Fruit fly (Drosophila melanogaster): Measurements from ENCODE around the gene Jon25Biii.

Gene Jon25Biii

DNA sequence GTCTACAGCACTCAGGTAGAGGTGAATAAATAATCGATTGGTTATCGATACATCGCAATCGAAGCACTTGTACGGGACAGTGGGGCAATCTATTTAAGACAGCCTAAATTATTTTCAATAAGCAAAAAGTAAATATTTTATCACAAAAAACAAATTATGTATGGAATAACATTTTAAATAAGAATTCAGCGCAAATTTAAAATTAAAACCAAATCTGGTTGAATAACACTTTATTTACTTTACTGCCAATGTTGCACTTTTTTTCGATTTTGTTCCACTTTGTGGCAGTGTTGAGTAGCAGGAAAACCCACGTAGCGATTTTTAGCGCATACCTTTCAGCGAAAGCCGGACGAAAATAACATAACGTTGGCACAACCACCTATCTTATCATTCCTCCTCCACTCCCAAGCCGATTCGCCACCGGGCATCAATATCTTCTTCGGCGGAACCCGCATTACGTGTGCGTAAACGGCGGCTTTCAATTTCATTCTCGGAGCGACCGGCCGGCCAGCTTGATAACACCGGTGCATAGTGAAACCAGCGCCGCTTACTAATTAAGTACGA is 26.5 kb upstream of the Jon25Biii start, which contains the start of the genes Gmd and CG3792:
Gene Gmd (minus strand): TSS at position 36 of the 564 bp plus-strand sequence.
Gene CG3792 (plus strand): TSS at position 325 of the 564 bp plus-strand sequence.
- TF ChIP-seq usp (GFP tag; optimal IDR thresholded peaks at IDR 0.05) (no peak), CG8478 (optimal IDR thresholded peaks at IDR 0.05) (no peak), pan (optimal IDR thresholded peaks at IDR 0.05) (no peak), Dll (optimal IDR thresholded peaks at IDR 0.05) (no peak), EcR (GFP tag; optimal IDR thresholded peaks at IDR 0.05) (no peak), psq (optimal IDR thresholded peaks at IDR 0.05) (no peak)

DNA sequence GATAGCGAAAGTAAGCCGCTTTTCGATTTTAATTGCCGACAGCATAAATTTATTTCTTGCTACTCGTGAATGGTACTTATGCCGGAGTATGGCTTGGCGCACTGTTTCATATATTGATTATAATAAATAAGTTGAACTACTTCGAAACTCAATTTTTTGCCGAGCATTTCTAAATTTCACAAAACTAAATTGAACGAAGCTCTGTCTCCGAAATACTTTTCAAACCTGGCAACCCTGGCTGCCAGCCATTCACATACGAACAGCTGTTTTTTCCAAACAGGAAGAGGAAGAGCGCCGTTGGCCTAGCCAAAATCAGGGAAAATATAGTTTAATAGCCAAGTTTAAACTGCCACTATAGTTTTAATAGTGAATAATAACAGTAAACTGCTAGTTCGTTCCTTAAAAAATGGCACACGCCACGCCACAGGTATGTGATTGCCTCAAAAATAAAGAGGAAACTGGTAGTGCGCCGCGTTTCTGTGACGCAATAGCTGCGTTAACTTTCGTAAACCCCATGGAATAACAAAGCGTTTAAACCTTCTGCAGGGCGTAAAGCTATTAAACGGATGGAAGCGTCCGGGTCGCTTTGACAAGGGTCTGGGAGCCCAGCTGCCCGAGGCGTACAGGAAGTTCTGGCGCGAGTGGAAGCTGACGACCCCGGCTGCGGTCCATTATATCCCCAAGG is 23.3 kb upstream of the Jon25Biii start, which contains the start of gene mRpL28:
Gene mRpL28 (plus strand): TSS at position 246 of the 685 bp plus-strand sequence.
- TF ChIP-seq Dll (optimal IDR thresholded peaks at IDR 0.05) (no peak), pan (optimal IDR thresholded peaks at IDR 0.05) (no peak), EcR (GFP tag; optimal IDR thresholded peaks at IDR 0.05) (no peak), CG8478 (optimal IDR thresholded peaks at IDR 0.05) (no peak), usp (GFP tag; optimal IDR thresholded peaks at IDR 0.05) (no peak), psq (optimal IDR thresholded peaks at IDR 0.05) (no peak)

DNA sequence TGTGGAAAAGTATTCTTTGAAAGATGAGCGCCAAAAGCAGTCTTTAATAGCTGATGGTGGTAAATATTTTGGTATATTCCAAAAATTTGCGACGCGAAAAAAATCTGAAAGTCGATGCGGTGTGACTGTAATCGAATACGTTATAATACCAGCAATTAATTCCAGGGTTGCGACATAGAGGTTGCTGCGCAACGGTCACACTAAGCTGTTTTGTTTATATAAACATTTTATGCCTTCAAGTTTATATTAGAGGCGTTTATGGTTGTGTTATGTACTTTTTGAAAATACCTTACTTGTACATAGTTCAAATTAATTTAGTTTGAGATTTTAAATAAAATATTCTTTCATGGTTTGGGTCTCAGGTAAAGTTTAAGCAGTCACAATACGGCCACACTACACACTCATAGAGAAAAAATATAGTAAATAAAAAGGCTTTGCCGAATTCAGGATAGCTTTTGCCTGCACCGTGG is 20.8 kb upstream of the Jon25Biii start, which contains the start of gene CG14043:
Gene CG14043 (plus strand): TSS at position 374 of the 470 bp plus-strand sequence.
- TF ChIP-seq CG8478 (optimal IDR thresholded peaks at IDR 0.05) (no peak), usp (GFP tag; optimal IDR thresholded peaks at IDR 0.05) (no peak), Dll (optimal IDR thresholded peaks at IDR 0.05) (no peak), EcR (GFP tag; optimal IDR thresholded peaks at IDR 0.05) (no peak), pan (optimal IDR thresholded peaks at IDR 0.05) (no peak), psq (optimal IDR thresholded peaks at IDR 0.05) (no peak)

DNA sequence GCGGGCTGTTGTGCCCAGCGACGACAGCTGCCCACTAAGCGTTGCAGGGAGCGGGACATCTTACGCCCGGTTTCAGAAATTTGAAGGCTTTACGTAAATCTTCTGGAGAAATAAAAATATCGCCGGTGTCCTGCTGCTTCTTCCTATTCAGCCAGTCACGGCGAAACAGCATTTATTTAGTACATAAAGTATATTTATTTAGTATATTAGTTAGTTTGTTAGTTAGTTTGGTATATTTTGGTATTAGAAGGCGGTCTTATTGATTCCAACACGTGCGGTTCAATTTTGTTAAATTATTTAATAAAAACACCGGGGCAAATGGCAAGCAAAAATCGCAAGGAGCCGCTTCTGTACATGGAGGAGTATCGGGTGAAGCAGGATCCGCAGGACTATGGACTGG is 18.2 kb upstream of the Jon25Biii start, which contains the start of the genes Scox and Polr1C:
Gene Scox (minus strand): TSS at position 169 of the 400 bp plus-strand sequence.
Gene Polr1C (plus strand): TSS at position 238 of the 400 bp plus-strand sequence.
- TF ChIP-seq usp (GFP tag; optimal IDR thresholded peaks at IDR 0.05): no peak
- TF ChIP-seq pan (optimal IDR thresholded peaks at IDR 0.05): no peak
- no peak for TF ChIP-seq EcR (GFP tag; optimal IDR thresholded peaks at IDR 0.05)
- no peak for TF ChIP-seq CG8478 (optimal IDR thresholded peaks at IDR 0.05)
- no peak for TF ChIP-seq psq (optimal IDR thresholded peaks at IDR 0.05)
- no peak for TF ChIP-seq Dll (optimal IDR thresholded peaks at IDR 0.05)

DNA sequence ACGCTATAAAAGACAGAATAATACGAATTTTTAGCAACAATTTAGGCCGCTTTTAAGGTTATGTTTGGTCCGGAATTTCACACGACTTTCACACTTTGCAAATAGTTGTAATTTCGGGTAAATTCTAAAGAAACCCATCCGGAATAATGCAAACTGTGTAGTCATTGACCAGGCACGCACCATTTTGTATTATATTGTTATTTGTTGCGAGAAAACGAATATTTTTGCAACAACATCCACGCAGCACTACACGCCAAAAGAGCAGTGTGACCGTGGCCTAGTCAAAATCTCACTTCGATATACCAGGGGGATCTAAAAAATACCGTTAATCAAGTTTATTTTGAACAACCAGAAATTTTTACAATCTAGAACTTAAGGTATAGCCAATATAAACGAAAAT is 16.9 kb upstream of the Jon25Biii start, which contains the start of gene eIF3i:
Gene eIF3i (minus strand): TSS at position 265 of the 400 bp plus-strand sequence.
- TF ChIP-seq pan (optimal IDR thresholded peaks at IDR 0.05): no peak
- no peak for TF ChIP-seq usp (GFP tag; optimal IDR thresholded peaks at IDR 0.05)
- no peak for TF ChIP-seq psq (optimal IDR thresholded peaks at IDR 0.05)
- TF ChIP-seq CG8478 (optimal IDR thresholded peaks at IDR 0.05): no peak
- TF ChIP-seq Dll (optimal IDR thresholded peaks at IDR 0.05): no peak
- no peak for TF ChIP-seq EcR (GFP tag; optimal IDR thresholded peaks at IDR 0.05)

DNA sequence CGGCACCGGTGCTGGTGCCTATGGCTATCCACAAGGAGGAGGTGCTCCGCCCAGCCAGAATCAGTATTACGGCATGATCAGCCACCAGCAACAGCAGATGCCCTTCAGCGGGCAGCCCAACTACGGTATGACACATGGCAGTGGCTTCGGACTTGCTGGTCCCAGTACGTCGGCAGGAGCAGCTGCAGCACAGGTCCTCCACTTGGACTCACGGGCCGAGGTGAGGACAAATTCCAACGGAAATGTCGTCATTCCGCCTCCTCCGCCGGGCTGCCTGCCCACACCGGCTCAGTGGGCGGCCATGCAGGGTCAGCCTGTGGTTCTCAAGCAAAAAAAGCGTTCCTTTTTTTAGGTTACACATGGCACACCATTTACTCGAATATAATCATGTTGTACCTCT is 15.4 kb upstream of the Jon25Biii start:
- TF ChIP-seq EcR (GFP tag; optimal IDR thresholded peaks at IDR 0.05): no peak
- TF ChIP-seq Dll (optimal IDR thresholded peaks at IDR 0.05): no peak
- TF ChIP-seq CG8478 (optimal IDR thresholded peaks at IDR 0.05): no peak
- no peak for TF ChIP-seq usp (GFP tag; optimal IDR thresholded peaks at IDR 0.05)
- TF ChIP-seq pan (optimal IDR thresholded peaks at IDR 0.05): no peak
- no peak for TF ChIP-seq psq (optimal IDR thresholded peaks at IDR 0.05)

DNA sequence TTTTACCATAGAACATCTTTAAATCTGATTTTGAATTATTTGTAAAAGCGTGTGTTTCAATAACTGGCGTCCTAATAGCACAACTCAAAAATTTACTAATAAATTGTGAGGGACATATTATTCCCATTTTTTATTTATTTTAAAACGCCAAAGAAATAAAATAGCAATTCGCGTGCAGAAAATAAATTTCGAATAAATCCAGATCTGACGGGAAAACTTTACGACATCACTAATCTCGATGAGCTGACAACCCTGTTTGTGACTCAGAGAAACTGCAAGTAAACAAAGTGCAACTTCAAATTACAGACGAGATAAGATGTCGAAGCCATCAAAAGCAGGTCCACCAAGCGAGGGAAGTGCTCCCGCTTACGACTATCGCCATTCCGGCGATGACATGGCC is 14.9 kb upstream of the Jon25Biii start, which contains the start of gene CG34125:
Gene CG34125 (plus strand): TSS at position 254 of the 400 bp plus-strand sequence.
- TF ChIP-seq psq (optimal IDR thresholded peaks at IDR 0.05) (no peak), Dll (optimal IDR thresholded peaks at IDR 0.05) (no peak), CG8478 (optimal IDR thresholded peaks at IDR 0.05) (no peak), usp (GFP tag; optimal IDR thresholded peaks at IDR 0.05) (no peak), EcR (GFP tag; optimal IDR thresholded peaks at IDR 0.05) (no peak), pan (optimal IDR thresholded peaks at IDR 0.05) (no peak)

DNA sequence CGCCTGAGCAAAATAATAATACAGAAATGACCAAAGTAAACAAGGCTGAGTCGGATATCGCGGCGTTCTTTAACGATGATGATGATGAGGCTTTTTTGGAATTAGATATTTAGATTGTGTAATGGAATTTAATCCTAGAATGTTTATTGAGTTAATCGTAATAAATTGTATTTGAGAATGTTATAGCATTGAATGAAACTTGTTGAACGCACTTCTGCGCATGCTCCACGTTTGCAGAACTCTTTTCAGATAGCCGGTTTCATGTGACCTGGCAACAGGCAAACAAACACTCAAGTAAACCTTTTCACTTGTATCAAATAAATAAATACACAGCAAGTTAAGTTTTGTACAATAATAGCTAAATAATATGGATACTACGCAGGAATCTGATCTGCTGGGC is 7.5 kb upstream of the Jon25Biii start, which contains the start of gene CG34124:
Gene CG34124 (plus strand): TSS at position 301 of the 400 bp plus-strand sequence.
- TF ChIP-seq psq (optimal IDR thresholded peaks at IDR 0.05): no peak

DNA sequence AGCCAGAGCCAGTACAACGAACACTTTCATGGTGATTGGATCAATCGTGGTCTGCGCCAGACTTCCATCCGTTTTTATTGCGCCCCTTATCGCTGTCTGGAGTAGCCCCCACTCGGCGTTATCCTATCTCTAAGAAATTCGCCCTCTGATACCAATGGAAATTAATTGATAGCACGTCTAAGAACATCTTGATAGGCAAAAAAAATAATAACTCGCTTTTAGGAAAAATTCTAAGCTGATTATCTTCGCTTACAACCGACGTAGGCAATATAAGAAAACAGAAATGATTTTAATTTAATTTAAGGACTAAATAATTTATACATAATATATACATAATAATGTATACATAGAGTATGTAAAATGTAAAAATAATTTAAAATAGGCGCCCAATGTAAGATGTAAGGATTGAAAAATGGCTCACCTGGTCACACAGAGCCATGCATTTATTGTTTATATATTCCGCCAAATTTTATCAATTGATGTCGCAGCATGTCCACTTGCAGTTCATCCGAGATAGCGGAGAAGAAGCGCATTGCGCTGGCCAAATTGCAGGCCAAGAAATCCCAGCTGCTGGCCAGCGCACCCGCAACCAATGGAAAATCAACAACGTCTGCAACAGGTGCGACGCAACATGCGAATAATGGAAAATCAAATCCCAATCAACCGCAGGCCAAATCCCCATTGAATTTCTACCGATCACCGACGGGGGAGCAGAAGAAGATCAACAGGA is 4.7 kb upstream of the Jon25Biii start, which contains the start of the genes Jon25Bi and Marcal1:
Gene Jon25Bi (minus strand): TSS at position 51 of the 730 bp plus-strand sequence.
Gene Marcal1 (plus strand): TSS at position 416 of the 730 bp plus-strand sequence.
- TF ChIP-seq Dll (optimal IDR thresholded peaks at IDR 0.05): no peak
- TF ChIP-seq EcR (GFP tag; optimal IDR thresholded peaks at IDR 0.05): no peak
- TF ChIP-seq psq (optimal IDR thresholded peaks at IDR 0.05): no peak
- no peak for TF ChIP-seq CG8478 (optimal IDR thresholded peaks at IDR 0.05)
- TF ChIP-seq usp (GFP tag; optimal IDR thresholded peaks at IDR 0.05): no peak
- no peak for TF ChIP-seq pan (optimal IDR thresholded peaks at IDR 0.05)

DNA sequence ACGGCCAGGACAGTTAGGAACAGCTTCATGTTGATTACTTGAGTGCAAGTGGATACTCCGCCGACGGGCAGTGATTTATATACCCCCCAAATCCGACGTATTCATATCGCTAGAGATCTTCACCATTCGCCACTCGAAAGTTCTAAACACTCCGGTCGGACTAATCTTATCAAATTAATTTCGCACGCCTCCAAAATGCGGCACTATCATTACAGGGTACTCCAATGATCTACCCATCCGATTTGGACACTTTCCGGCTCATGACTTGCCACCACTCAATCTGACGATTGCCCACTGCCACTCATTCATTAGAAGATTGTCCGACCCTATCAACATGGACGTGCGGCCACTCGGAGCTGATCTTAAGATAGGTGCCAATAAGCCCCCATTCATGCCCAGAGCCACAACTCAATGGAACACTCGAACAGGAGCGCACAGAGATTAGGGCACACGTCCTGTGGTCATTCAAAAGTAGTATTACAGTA is 2.6 kb upstream of the Jon25Biii start, which contains the start of gene Jon25Bii:
Gene Jon25Bii (minus strand): TSS at position 51 of the 485 bp plus-strand sequence.
- no peak for TF ChIP-seq psq (optimal IDR thresholded peaks at IDR 0.05)
- TF ChIP-seq Dll (optimal IDR thresholded peaks at IDR 0.05): no peak
- no peak for TF ChIP-seq usp (GFP tag; optimal IDR thresholded peaks at IDR 0.05)
- TF ChIP-seq EcR (GFP tag; optimal IDR thresholded peaks at IDR 0.05): no peak
- no peak for TF ChIP-seq CG8478 (optimal IDR thresholded peaks at IDR 0.05)
- TF ChIP-seq pan (optimal IDR thresholded peaks at IDR 0.05): no peak

DNA sequence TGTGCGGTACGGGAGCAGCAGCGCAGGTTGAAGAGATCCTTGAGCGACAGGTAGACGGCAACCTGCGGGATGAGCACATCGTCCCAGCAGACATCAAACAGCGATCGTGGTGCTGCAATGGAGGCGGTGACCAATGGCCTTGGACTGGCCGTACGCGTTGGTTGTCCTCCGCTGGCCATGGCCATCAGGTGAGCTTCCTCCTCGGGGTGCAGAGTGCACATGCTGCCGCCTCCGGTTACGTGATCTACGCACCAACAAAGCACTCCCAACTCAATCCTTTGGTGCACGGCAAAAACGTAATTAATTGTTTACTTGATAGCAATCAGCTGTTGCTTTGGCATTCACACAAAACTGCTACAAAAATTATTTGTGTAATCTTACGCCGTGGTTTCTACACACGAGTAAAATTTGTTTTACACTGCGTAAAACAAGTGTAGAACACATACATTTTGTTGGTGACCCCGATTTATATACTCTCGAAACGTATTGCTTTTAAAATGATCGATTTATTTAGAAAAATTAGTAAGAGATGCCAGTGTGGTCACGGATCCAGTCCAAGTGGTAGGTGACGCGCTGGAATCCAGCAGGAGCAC is 1.0 kb downstream of the Jon25Biii start, which contains the start of gene jet:
Gene jet (minus strand): TSS at position 332 of the 593 bp plus-strand sequence.
- TF ChIP-seq CG8478 (optimal IDR thresholded peaks at IDR 0.05) (no peak), Dll (optimal IDR thresholded peaks at IDR 0.05) (no peak), EcR (GFP tag; optimal IDR thresholded peaks at IDR 0.05) (no peak), pan (optimal IDR thresholded peaks at IDR 0.05) (no peak), usp (GFP tag; optimal IDR thresholded peaks at IDR 0.05) (no peak), psq (optimal IDR thresholded peaks at IDR 0.05) (no peak)

Data from whole organism.